Worm (Caenorhabditis elegans): ENCODE measurements around the gene F45D11.5.

F45D11.5 gene

ce11 chrII:972850-973249 lies 28.7 kb upstream of the F45D11.5 start, which contains the start of gene C32B5.15:
C32B5.15 (minus strand) TSS chrII:972950.
- TF ChIP-seq lir-3 (tag; optimal IDR thresholded peaks at IDR 0.05), result no peak
- no peak for TF ChIP-seq nhr-77 (tag; optimal IDR thresholded peaks at IDR 0.05)
- TF ChIP-seq mxl-3 (GFP tag; optimal IDR thresholded peaks at IDR 0.05), result no peak
- no peak for TF ChIP-seq F10B5.3 (tag; optimal IDR thresholded peaks at IDR 0.05)
- no peak for TF ChIP-seq dmd-8 (GFP tag; IDR thresholded peaks at IDR 0.05)
- TF ChIP-seq snpc-4 (tag; optimal IDR thresholded peaks at IDR 0.05), result no peak
- no peak for TF ChIP-seq zfp-2 (tag; optimal IDR thresholded peaks at IDR 0.05)
- TF ChIP-seq aha-1 (tag), result no peak
- TF ChIP-seq F37D6.2 (tag; optimal IDR thresholded peaks at IDR 0.05), result no peak
- TF ChIP-seq daf-8 (GFP tag; IDR thresholded peaks at IDR 0.05), result no peak
- TF ChIP-seq mes-2 (tag; optimal IDR thresholded peaks at IDR 0.05; ENCODE audit: poor library complexity, severe bottlenecking), result no peak
- TF ChIP-seq unc-62 (GFP tag; optimal IDR thresholded peaks at IDR 0.05 in 1 of 2), result no peak
- no peak for TF ChIP-seq unc-62 (tag; optimal IDR thresholded peaks at IDR 0.05)
- no peak for TF ChIP-seq ztf-7 (tag; optimal IDR thresholded peaks at IDR 0.05)
- no peak for TF ChIP-seq ceh-82 (tag; optimal IDR thresholded peaks at IDR 0.05)
- no peak for TF ChIP-seq vab-7 (GFP tag; IDR thresholded peaks at IDR 0.05)
- TF ChIP-seq tag-97 (GFP tag; IDR thresholded peaks at IDR 0.05), result no peak
- no peak for TF ChIP-seq nhr-10 (tag; optimal IDR thresholded peaks at IDR 0.05)

ce11 chrII:973999-974398 lies 27.5 kb upstream of the F45D11.5 start, which contains the start of gene fbxc-14:
fbxc-14 (plus strand) TSS chrII:974299.
- TF ChIP-seq Y5F2A.4 (GFP tag; optimal IDR thresholded peaks at IDR 0.05) (no peak), egl-43 (GFP tag; IDR thresholded peaks at IDR 0.05) (no peak), php-3 (GFP tag; IDR thresholded peaks at IDR 0.05) (no peak), F26F4.8 (GFP tag; conservative IDR thresholded peaks at IDR 0.05) (no peak), mdt-29 (GFP tag; IDR thresholded peaks at IDR 0.05) (no peak), pha-4 (GFP tag; IDR thresholded peaks at IDR 0.05) (no peak), pha-4 (tag; optimal IDR thresholded peaks at IDR 0.05) (no peak)

DNA sequence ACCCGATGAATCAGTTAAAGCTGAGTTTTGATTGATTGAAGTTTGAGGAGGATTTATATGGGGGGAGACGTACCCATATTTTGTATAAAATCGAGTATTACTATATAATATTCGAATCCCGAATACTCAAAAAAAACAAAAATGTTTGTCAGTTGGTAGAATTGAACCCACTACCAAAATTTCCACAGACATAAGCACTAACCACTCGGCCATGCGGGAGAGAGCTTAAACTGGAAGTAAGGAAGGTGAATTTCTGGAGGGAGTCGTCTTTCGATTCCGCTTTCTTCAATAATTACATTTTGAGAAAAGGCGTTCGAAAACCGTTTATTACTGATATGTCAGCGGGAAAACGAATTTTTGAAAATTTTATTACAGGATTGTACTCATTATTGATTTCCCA lies 24.4 kb upstream of the F45D11.5 start:
- TF ChIP-seq D1046.2 (GFP tag; IDR thresholded peaks at IDR 0.05), result peak; percentile 80
- TF ChIP-seq ctbp-1 (GFP tag; IDR thresholded peaks at IDR 0.05), result peak; percentile 69
- 0 out of 4 replicates have a peak, but pooled peaks of 1 of the 2 experiments have one; percentile 68 for TF ChIP-seq madf-5 (GFP tag; IDR thresholded peaks at IDR 0.05)
- peak; percentile 68; the same call in 1 of the 2 replicates for TF ChIP-seq F26F4.8 (GFP tag; conservative IDR thresholded peaks at IDR 0.05)
- TF ChIP-seq egl-43 (GFP tag; IDR thresholded peaks at IDR 0.05), result peak; percentile 74; the same call in 1 of the 2 replicates
- peak; percentile 78 for TF ChIP-seq lim-7 (GFP tag; IDR thresholded peaks at IDR 0.05)
- TF ChIP-seq dmd-8 (GFP tag; IDR thresholded peaks at IDR 0.05), result peak; percentile 66; the same call in 1 of the 2 replicates
- TF ChIP-seq nhr-41 (GFP tag; IDR thresholded peaks at IDR 0.05), result 0 out of 2 replicates have a peak, but pooled peaks have one; percentile 29
- 0 out of 2 replicates have a peak, but pooled peaks have one; percentile 18 for TF ChIP-seq tra-1 (GFP tag; IDR thresholded peaks at IDR 0.05)
- 0 out of 2 replicates have a peak, but pooled peaks have one; percentile 51 for TF ChIP-seq ZK337.2 (GFP tag; IDR thresholded peaks at IDR 0.05)
- TF ChIP-seq madf-9 (GFP tag; conservative IDR thresholded peaks at IDR 0.05), result 0 out of 2 replicates have a peak, but pooled peaks have one; percentile 22
- TF ChIP-seq vab-7 (GFP tag; IDR thresholded peaks at IDR 0.05), result peak; percentile 68
- TF ChIP-seq dmd-6 (GFP tag; IDR thresholded peaks at IDR 0.05), result peak; percentile 39
- peak; percentile 75; the same call in 1 of the 2 replicates for TF ChIP-seq lin-1 (GFP tag; IDR thresholded peaks at IDR 0.05)
- TF ChIP-seq Y48G9A.11 (GFP tag; IDR thresholded peaks at IDR 0.05), result 0 out of 2 replicates have a peak, but pooled peaks have one; percentile 31
- peak; percentile 64 for TF ChIP-seq snpc-1.2 (GFP tag; IDR thresholded peaks at IDR 0.05)

DNA sequence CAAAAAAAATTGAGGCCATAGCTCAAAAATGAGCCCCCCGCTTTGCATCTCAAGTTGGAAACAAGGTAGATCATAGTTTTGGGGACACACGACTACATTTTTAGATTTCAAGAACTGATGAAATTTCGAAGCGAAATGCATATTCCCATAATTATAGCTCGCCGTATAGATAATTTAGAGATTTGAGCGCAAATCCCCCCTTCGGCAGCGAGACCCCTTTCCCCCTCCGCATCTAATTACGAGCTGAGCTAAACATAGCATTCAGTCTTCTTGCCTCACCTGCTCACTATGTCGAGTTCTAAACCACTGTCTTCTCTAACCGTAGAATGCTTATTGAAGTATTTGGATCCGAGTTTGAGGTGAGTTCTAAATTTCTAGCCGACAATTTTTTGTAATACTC lies 22.4 kb upstream of the F45D11.5 start, which contains the start of the genes fbxc-17 and fbxc-15:
Gene fbxc-17 (minus strand): TSS at position 101 of the 400 bp plus-strand sequence.
Gene fbxc-15 (plus strand): TSS at position 289 of the 400 bp plus-strand sequence.
- no peak for TF ChIP-seq hlh-30 (tag; optimal IDR thresholded peaks at IDR 0.05; ENCODE audit: insufficient read depth)
- no peak for TF ChIP-seq mdt-29 (GFP tag; IDR thresholded peaks at IDR 0.05)
- TF ChIP-seq nhr-77 (tag; optimal IDR thresholded peaks at IDR 0.05), result no peak
- TF ChIP-seq fkh-10 (GFP tag; optimal IDR thresholded peaks at IDR 0.05), result no peak
- no peak for TF ChIP-seq ceh-28 (tag; optimal IDR thresholded peaks at IDR 0.05)
- no peak for TF ChIP-seq T26A8.4 (GFP tag; IDR thresholded peaks at IDR 0.05)
- TF ChIP-seq nhr-48 (tag; optimal IDR thresholded peaks at IDR 0.05), result no peak
- no peak for TF ChIP-seq skn-1 (tag; optimal IDR thresholded peaks at IDR 0.05)
- no peak for TF ChIP-seq mdl-1 (tag; optimal IDR thresholded peaks at IDR 0.05)
- TF ChIP-seq ceh-82 (tag; optimal IDR thresholded peaks at IDR 0.05), result no peak
- TF ChIP-seq nhr-42 (GFP tag; IDR thresholded peaks at IDR 0.05), result no peak

Data from whole organism, L4 larva.